Worm (Caenorhabditis elegans) whole organism, L4 larva: Measurements from ENCODE around the gene C29F5.1.

Source experiments
- F10B5.3 ChIP-seq: sonication (generic microtip); optimal IDR thresholded peaks from 2 replicates; lab custom pipeline; 2016; ENCODE audit warnings: mild to moderate bottlenecking, missing genetic modification characterization, missing compliant biosample characterization
- F26F4.8 ChIP-seq: fragments of 200-800 bp; sonication (Bioruptor generic); conservative IDR thresholded peaks from 2 replicates; pipeline ENCODE4 v1.3.6; 2022; ENCODE audit warnings: missing genetic modification characterization, missing compliant biosample characterization
- F37D6.2 ChIP-seq: sonication (generic microtip); optimal IDR thresholded peaks from 2 replicates; lab custom pipeline; 2016; ENCODE audit warnings: mild to moderate bottlenecking, missing genetic modification characterization, missing compliant biosample characterization
- F49E8.2 ChIP-seq: sonication (generic microtip); optimal IDR thresholded peaks from 2 replicates; lab custom pipeline; 2016; ENCODE audit warnings: missing compliant biosample characterization, mild to moderate bottlenecking, missing genetic modification characterization, borderline replicate concordance
- T20F7.1 ChIP-seq: fragments of 200-800 bp; sonication (Bioruptor generic); optimal IDR thresholded peaks from 2 replicates; lab custom pipeline; 2018; ENCODE audit warnings: mild to moderate bottlenecking, missing genetic modification characterization, missing compliant biosample characterization
- Y105C5A.15 ChIP-seq: fragments of 200-800 bp; sonication (Bioruptor generic); IDR thresholded peaks from 2 replicates; pipeline ENCODE4 v1.3.6; 2022; ENCODE audit warnings: missing genetic modification characterization, missing compliant biosample characterization
- Y48G9A.11 ChIP-seq: fragments of 200-800 bp; sonication (Bioruptor generic); IDR thresholded peaks from 2 replicates; pipeline ENCODE4 v1.3.6; 2022; ENCODE audit warnings: missing genetic modification reagents, missing genetic modification characterization, missing compliant biosample characterization
- ZK337.2 ChIP-seq: fragments of 200-800 bp; sonication (Bioruptor generic); IDR thresholded peaks from 2 replicates; pipeline ENCODE4 v1.3.6; 2022; ENCODE audit warnings: missing genetic modification reagents, missing genetic modification characterization, missing compliant biosample characterization
- aha-1 ChIP-seq: fragments of 150-350 bp; peaks from one replicate; lab custom pipeline; 2014; ENCODE audit warnings: missing biosample characterization, missing genetic modification characterization
- aly-2 ChIP-seq: sonication (generic microtip); optimal IDR thresholded peaks from 2 replicates; lab custom pipeline; 2018; ENCODE audit warnings: missing biosample characterization, missing genetic modification characterization
- ama-1 ChIP-seq: fragments of 150-350 bp; optimal IDR thresholded peaks from 2 replicates; lab custom pipeline; 2014; ENCODE audit warnings: inconsistent platforms, mixed read lengths
- attf-4 ChIP-seq: sonication (generic microtip); optimal IDR thresholded peaks from 3 replicates; lab custom pipeline; 2017; ENCODE audit warnings: missing biosample characterization, missing genetic modification characterization
- ceh-20 ChIP-seq: fragments of 200-800 bp; sonication (Bioruptor generic); IDR thresholded peaks from 2 replicates; pipeline ENCODE4 v1.3.6; 2022; ENCODE audit warnings: missing genetic modification reagents, missing genetic modification characterization, missing compliant biosample characterization
- ceh-28 ChIP-seq: fragments of 150-350 bp; optimal IDR thresholded peaks from 2 replicates; lab custom pipeline; 2014; ENCODE audit warnings: missing biosample characterization, missing genetic modification reagents, missing genetic modification characterization
- ceh-32 ChIP-seq: sonication (generic microtip); optimal IDR thresholded peaks from 2 replicates; lab custom pipeline; 2016; ENCODE audit warnings: mild to moderate bottlenecking, missing genetic modification characterization, missing compliant biosample characterization; ENCODE audit not compliant: poor library complexity
- daf-16 ChIP-seq, 3 experiments: sonication (generic microtip); optimal IDR thresholded peaks; 2 replicates each; lab custom pipeline; 2016 to 2017; ENCODE audit warnings: missing genetic modification characterization in 3 of 3, missing genetic modification reagents in 3 of 3, mild to moderate bottlenecking in 2 of 3, missing compliant biosample characterization in 2 of 3, missing biosample characterization in 1 of 3, moderate library complexity in 1 of 3
- dmd-8 ChIP-seq: fragments of 200-800 bp; sonication (Bioruptor generic); IDR thresholded peaks from 2 replicates; pipeline ENCODE4 v1.3.6; 2022; ENCODE audit warnings: missing genetic modification characterization, missing compliant biosample characterization
- dpl-1 ChIP-seq: fragments of 150-350 bp; optimal IDR thresholded peaks from 2 replicates; lab custom pipeline; 2014; ENCODE audit warnings: missing biosample characterization, missing genetic modification reagents, missing genetic modification characterization
- dve-1 ChIP-seq: sonication (generic microtip); optimal IDR thresholded peaks from 2 replicates; lab custom pipeline; 2017; ENCODE audit warnings: antibody characterized with exemption, mild to moderate bottlenecking, missing genetic modification characterization, missing compliant biosample characterization; ENCODE audit not compliant: insufficient read depth
- hlh-11 ChIP-seq: fragments of 200-800 bp; sonication (Bioruptor generic); optimal IDR thresholded peaks from 2 replicates; lab custom pipeline; 2018; ENCODE audit warnings: mild to moderate bottlenecking, missing genetic modification characterization, missing compliant biosample characterization
- hlh-30 ChIP-seq: sonication (generic microtip); optimal IDR thresholded peaks from 2 replicates; lab custom pipeline; 2017; ENCODE audit warnings: antibody characterized with exemption, mild to moderate bottlenecking, missing genetic modification characterization, missing compliant biosample characterization; ENCODE audit not compliant: insufficient read depth
- hmg-1.1 ChIP-seq: fragments of 200-800 bp; sonication (Bioruptor generic); IDR thresholded peaks from 2 replicates; pipeline ENCODE4 v1.3.6; 2022; ENCODE audit warnings: missing genetic modification reagents, missing genetic modification characterization, missing compliant biosample characterization
- lin-15B ChIP-seq: fragments of 150-350 bp; sonication (generic microtip); optimal IDR thresholded peaks from 3 replicates; lab custom pipeline; 2014; ENCODE audit warnings: missing biosample characterization, missing genetic modification characterization
- lin-29 ChIP-seq: fragments of 200-800 bp; sonication (Bioruptor generic); IDR thresholded peaks from 2 replicates; pipeline ENCODE4 v1.3.6; 2022; ENCODE audit warnings: missing genetic modification reagents, missing genetic modification characterization, missing compliant biosample characterization
- lir-3 ChIP-seq: sonication (generic microtip); optimal IDR thresholded peaks from 2 replicates; lab custom pipeline; 2016; ENCODE audit warnings: mild to moderate bottlenecking, missing genetic modification characterization, missing compliant biosample characterization
- madf-9 ChIP-seq: fragments of 200-800 bp; sonication (Bioruptor generic); conservative IDR thresholded peaks from 2 replicates; pipeline ENCODE4 v1.3.6; 2022; ENCODE audit warnings: missing genetic modification reagents, missing genetic modification characterization, missing compliant biosample characterization
- mdl-1 ChIP-seq, 2 experiments: fragments of 150-350 bp in 1 of 2; sonication (generic microtip) in 1 of 2; optimal IDR thresholded peaks; 2 replicates each; lab custom pipeline; 2014 to 2017; ENCODE audit warnings: missing biosample characterization in 2 of 2, missing genetic modification characterization in 2 of 2
- mep-1 ChIP-seq: fragments of 150-350 bp; sonication (generic microtip); optimal IDR thresholded peaks from 3 replicates; lab custom pipeline; 2014; ENCODE audit warnings: missing biosample characterization, missing genetic modification characterization
- mxl-3 ChIP-seq: fragments of 200-800 bp; sonication (Bioruptor generic); optimal IDR thresholded peaks from 2 replicates; lab custom pipeline; 2018; ENCODE audit warnings: mild to moderate bottlenecking, missing genetic modification characterization, missing compliant biosample characterization
- nhr-11 ChIP-seq: fragments of 150-350 bp; optimal IDR thresholded peaks from 2 replicates; lab custom pipeline; 2014; ENCODE audit warnings: missing biosample characterization, missing genetic modification characterization
- nhr-28 ChIP-seq: fragments of 150-350 bp; optimal IDR thresholded peaks from 2 replicates; lab custom pipeline; 2014; ENCODE audit warnings: missing biosample characterization, missing genetic modification characterization
- nhr-76 ChIP-seq: fragments of 150-350 bp; optimal IDR thresholded peaks from 2 replicates; lab custom pipeline; 2014; ENCODE audit warnings: missing biosample characterization, missing genetic modification characterization
- pqm-1 ChIP-seq: sonication (generic microtip); optimal IDR thresholded peaks from 2 replicates; lab custom pipeline; 2017; ENCODE audit warnings: missing biosample characterization, missing genetic modification characterization
- rbr-2 ChIP-seq: sonication (generic microtip); optimal IDR thresholded peaks from 2 replicates; lab custom pipeline; 2016; ENCODE audit warnings: missing genotype, missing genetic modification characterization, missing compliant biosample characterization
- saeg-2 ChIP-seq: fragments of 200-800 bp; sonication (Bioruptor generic); IDR thresholded peaks from 2 replicates; pipeline ENCODE4 v1.3.6; 2022; ENCODE audit warnings: missing genetic modification reagents, missing genetic modification characterization, missing compliant biosample characterization
- snpc-1.2 ChIP-seq: fragments of 200-800 bp; sonication (Bioruptor generic); IDR thresholded peaks from 2 replicates; pipeline ENCODE4 v1.3.6; 2022; ENCODE audit warnings: missing genetic modification reagents, missing genetic modification characterization, missing compliant biosample characterization
- spr-3 ChIP-seq: fragments of 200-800 bp; sonication (Bioruptor generic); optimal IDR thresholded peaks from 2 replicates; lab custom pipeline; 2018; ENCODE audit warnings: mild to moderate bottlenecking, missing genetic modification characterization, missing compliant biosample characterization
- tra-1 ChIP-seq: fragments of 200-800 bp; sonication (Bioruptor generic); IDR thresholded peaks from 2 replicates; pipeline ENCODE4 v1.3.6; 2022; ENCODE audit warnings: missing genetic modification reagents, missing genetic modification characterization, missing compliant biosample characterization
- unc-62 ChIP-seq, 3 experiments: fragments of 150-350 bp in 1 of 3; sonication (generic microtip); optimal IDR thresholded peaks in 2 of 3; peaks in 1 of 3; 1 replicate in 1 of 3; 2 replicates in 2 of 3; lab custom pipeline; 2014 to 2017; ENCODE audit warnings: missing biosample characterization in 3 of 3, missing genetic modification characterization in 3 of 3, missing genetic modification reagents in 3 of 3, missing genotype in 1 of 3
- zag-1 ChIP-seq: fragments of 150-350 bp; optimal IDR thresholded peaks from 2 replicates; lab custom pipeline; 2014; ENCODE audit warnings: missing biosample characterization, missing genetic modification characterization
- zip-2 ChIP-seq: fragments of 150-350 bp; optimal IDR thresholded peaks from 2 replicates; lab custom pipeline; 2014; ENCODE audit warnings: missing biosample characterization, missing genetic modification characterization
- ztf-11 ChIP-seq: fragments of 150-350 bp; optimal IDR thresholded peaks from 2 replicates; lab custom pipeline; 2014; ENCODE audit warnings: missing biosample characterization, missing genetic modification characterization
- ztf-7 ChIP-seq: fragments of 150-350 bp; optimal IDR thresholded peaks from 2 replicates; lab custom pipeline; 2014; ENCODE audit warnings: missing biosample characterization, missing genetic modification characterization

Gene C29F5.1

ce11 chrII:6344513-6344912 lies 41.2 kb downstream of the C29F5.1 start:
- TF ChIP-seq ceh-32 (tag; lab: Kevin White, UChicago) (no peak), daf-16 (GFP tag; optimal IDR thresholded peaks at IDR 0.05; lab: Kevin White, UChicago) (no peak), daf-16 (tag; optimal IDR thresholded peaks at IDR 0.05; lab: Kevin White, UChicago) (peak; percentile 98)

DNA sequence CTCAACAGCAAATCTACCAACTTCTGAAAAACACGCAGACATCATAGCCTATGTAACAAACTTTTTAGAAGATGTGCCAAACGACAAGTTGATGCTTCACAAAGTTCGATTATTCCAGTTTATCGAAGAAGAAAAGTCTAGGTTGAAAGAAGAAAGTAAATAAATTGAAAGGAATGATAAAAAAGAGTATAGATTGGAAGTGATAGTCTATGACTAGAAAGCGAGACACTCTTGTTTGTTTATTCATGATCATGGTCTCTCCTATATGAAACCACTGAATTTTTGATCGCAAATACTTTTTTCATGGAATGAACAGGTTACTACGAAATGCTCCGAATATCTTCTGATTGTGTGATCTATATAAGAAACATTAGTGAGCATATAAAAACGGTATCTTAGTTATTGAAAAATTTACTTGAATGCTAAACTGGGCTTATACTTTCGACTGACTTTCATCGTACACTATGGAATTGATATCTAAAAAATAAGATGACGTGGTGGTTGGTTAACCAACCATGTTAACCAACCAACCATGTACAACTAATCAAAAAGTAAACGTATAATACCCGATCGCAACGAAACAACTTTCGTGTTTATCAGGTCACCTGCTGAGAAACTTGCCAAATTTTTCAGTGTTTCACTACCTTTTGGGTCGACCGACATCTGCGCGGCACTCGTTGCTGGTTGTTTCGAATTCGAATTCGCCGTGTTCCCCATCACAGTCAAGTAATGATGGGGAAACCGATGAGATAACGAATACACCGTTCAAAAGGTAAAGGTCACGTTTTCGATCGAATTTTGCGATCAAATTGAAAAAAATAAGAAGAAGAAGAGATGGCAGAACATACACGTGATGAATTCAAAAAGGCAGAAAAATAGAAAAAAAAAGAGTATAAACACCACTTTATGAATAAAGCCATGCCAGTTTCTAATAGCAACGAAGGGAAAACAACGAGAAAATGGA lies 42.2 kb downstream of the C29F5.1 start, which contains the start of gene C32D5.8:
Gene C32D5.8 (minus strand): TSS at position 770 of the 964 bp plus-strand sequence.
- TF ChIP-seq lin-29 (GFP tag; lab: Robert Waterston, UW): no peak
- peak; percentile 37 for TF ChIP-seq hlh-11 (tag; lab: Kevin White, UChicago)
- peak; percentile 75 for TF ChIP-seq hlh-30 (tag; lab: Kevin White, UChicago)
- 0 out of 2 replicates have a peak, but pooled peaks have one; percentile 27 for TF ChIP-seq snpc-1.2 (GFP tag; lab: Robert Waterston, UW)
- no peak for TF ChIP-seq daf-16 (GFP tag; optimal IDR thresholded peaks at IDR 0.05; lab: Kevin White, UChicago)
- TF ChIP-seq daf-16 (tag; optimal IDR thresholded peaks at IDR 0.05; lab: Kevin White, UChicago): peak; percentile 56
- TF ChIP-seq madf-9 (GFP tag; lab: Robert Waterston, UW): peak; percentile 44
- no peak for TF ChIP-seq unc-62 (GFP tag; optimal IDR thresholded peaks at IDR 0.05 in 1 of 2; lab: Kevin White, UChicago)
- TF ChIP-seq unc-62 (tag; optimal IDR thresholded peaks at IDR 0.05; lab: Kevin White, UChicago): no peak
- 0 out of 2 replicates have a peak, but pooled peaks have one; percentile 41 for TF ChIP-seq Y105C5A.15 (GFP tag; lab: Robert Waterston, UW)
- no peak for TF ChIP-seq aly-2 (tag; lab: Kevin White, UChicago)
- peak in 1 of 2 experiments; percentile 66 for TF ChIP-seq mdl-1 (tag; optimal IDR thresholded peaks at IDR 0.05; lab: Kevin White, UChicago)
- TF ChIP-seq mxl-3: peak; percentile 38
- TF ChIP-seq nhr-28 (tag; lab: Kevin White, UChicago): peak; percentile 11
- no peak for TF ChIP-seq ZK337.2 (GFP tag; lab: Robert Waterston, UW)
- peak; percentile 30 for TF ChIP-seq ztf-7 (tag; lab: Kevin White, UChicago)
- TF ChIP-seq aha-1: peak; percentile 92
- TF ChIP-seq F37D6.2: no peak
- TF ChIP-seq ama-1 (lab: Kevin White, UChicago): peak; percentile 48
- TF ChIP-seq rbr-2 (tag; lab: Kevin White, UChicago): no peak
- peak; percentile 18 for TF ChIP-seq pqm-1 (tag; lab: Kevin White, UChicago)
- TF ChIP-seq F49E8.2 (tag; lab: Kevin White, UChicago): no peak
- TF ChIP-seq dve-1 (tag; lab: Kevin White, UChicago): peak; percentile 47
- peak; percentile 29; the same call in 1 of the 2 replicates for TF ChIP-seq dmd-8 (GFP tag; lab: Robert Waterston, UW)

- TF ChIP-seq nhr-76 (peak; percentile 19), ceh-20 (GFP tag; lab: Robert Waterston, UW) (no peak), Y48G9A.11 (GFP tag; lab: Robert Waterston, UW) (no peak; the same call in 1 of the 2 replicates), T20F7.1 (GFP tag; lab: Kevin White, UChicago) (peak; percentile 80), lin-15B (no peak), mep-1 (tag; lab: Kevin White, UChicago) (peak; percentile 92), spr-3 (GFP tag; lab: Kevin White, UChicago) (peak; percentile 50), tra-1 (GFP tag; lab: Robert Waterston, UW) (peak; percentile 80), zip-2 (tag; lab: Kevin White, UChicago) (peak; percentile 46), hmg-1.1 (GFP tag; lab: Robert Waterston, UW) (peak; percentile 71), ztf-11 (no peak), dpl-1 (GFP tag; lab: Kevin White, UChicago) (peak; percentile 31), lir-3 (tag; lab: Kevin White, UChicago) (no peak), nhr-11 (tag; lab: Kevin White, UChicago) (peak; percentile 74), dve-1 (tag; lab: Kevin White, UChicago) (peak; percentile 78), dmd-8 (GFP tag; lab: Robert Waterston, UW) (0 out of 2 replicates have a peak, but pooled peaks have one; percentile 7), ceh-28 (no peak), daf-16 (GFP tag; optimal IDR thresholded peaks at IDR 0.05; lab: Kevin White, UChicago) (peak; percentile 16 to 76), daf-16 (tag; optimal IDR thresholded peaks at IDR 0.05; lab: Kevin White, UChicago) (peak; percentile 89), F26F4.8 (GFP tag; lab: Robert Waterston, UW) (no peak), F37D6.2 (peak; percentile 20), F10B5.3 (tag; lab: Kevin White, UChicago) (peak; percentile 30), saeg-2 (GFP tag; lab: Robert Waterston, UW) (peak; percentile 55; the same call in 1 of the 2 replicates), attf-4 (tag; lab: Kevin White, UChicago) (no peak), zag-1 (no peak)
These were observed 43.3 kb downstream of the C29F5.1 start for ce11 chrII:6346551-6347079.
